Worm (Caenorhabditis elegans): ENCODE data around the gene T07D4.2.

Gene T07D4.2

DNA sequence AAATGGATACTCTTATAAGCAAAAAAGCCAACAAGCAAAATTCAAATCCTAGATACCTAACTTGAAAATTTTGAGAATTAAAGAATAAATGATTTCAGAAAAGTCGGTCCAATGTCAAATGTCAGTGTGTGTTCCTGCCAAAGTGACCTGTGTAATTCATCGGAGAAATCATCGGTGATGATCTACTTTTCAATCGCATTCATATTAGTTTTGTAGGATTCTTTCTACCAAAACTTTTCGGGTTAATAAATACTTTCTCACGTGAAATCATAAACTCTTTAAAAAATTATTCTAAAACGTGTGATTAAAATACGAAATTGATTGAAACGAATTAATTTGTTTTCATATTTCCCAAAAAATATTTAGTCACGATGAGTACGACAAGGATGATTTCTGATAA lies 34.7 kb downstream of the T07D4.2 start, which contains the start of gene F46C5.7:
Gene F46C5.7 (plus strand): TSS at position 301 of the 400 bp plus-strand sequence.
- TF ChIP-seq nhr-77 (tag; optimal IDR thresholded peaks at IDR 0.05) (no peak), mbf-1 (tag; optimal IDR thresholded peaks at IDR 0.05) (no peak), unc-39 (tag; optimal IDR thresholded peaks at IDR 0.05) (no peak), zag-1 (tag; optimal IDR thresholded peaks at IDR 0.05) (no peak), nhr-12 (tag; optimal IDR thresholded peaks at IDR 0.05) (no peak), lin-11 (tag; optimal IDR thresholded peaks at IDR 0.05) (no peak), ZK546.5 (tag; optimal IDR thresholded peaks at IDR 0.05) (no peak), mdl-1 (tag; optimal IDR thresholded peaks at IDR 0.05) (no peak), mab-5 (tag; optimal IDR thresholded peaks at IDR 0.05) (no peak), ztf-11 (tag; optimal IDR thresholded peaks at IDR 0.05) (no peak)

DNA sequence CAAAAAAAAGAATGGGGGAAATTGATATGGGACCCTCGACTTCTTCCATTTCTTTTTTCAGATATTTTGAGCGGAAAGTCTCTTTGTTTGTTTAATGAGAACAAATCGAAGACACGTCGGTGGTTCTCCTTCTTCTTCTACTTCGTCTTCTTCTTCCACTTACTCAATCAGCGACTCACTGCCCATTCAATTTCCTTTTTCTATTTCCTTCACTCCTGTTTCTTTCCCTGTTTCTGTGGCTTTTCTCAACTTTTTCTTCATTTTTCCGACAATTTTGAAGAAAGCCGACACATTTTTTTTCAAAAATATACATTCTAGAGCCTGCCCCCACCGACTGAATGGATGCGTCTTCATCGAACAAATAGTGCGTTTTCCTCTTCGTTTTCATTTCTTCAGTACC lies 37.9 kb downstream of the T07D4.2 start, which contains the start of gene F46C5.4:
Gene F46C5.4 (plus strand): TSS at position 222 of the 400 bp plus-strand sequence.
- TF ChIP-seq F13H6.1 (tag; optimal IDR thresholded peaks at IDR 0.05) = no peak
- no peak for TF ChIP-seq ceh-16 (tag; optimal IDR thresholded peaks at IDR 0.05)
- TF ChIP-seq nhr-23 (tag; optimal IDR thresholded peaks at IDR 0.05) = no peak
- no peak for TF ChIP-seq nhr-77 (tag; optimal IDR thresholded peaks at IDR 0.05)
- TF ChIP-seq egl-27 (tag; optimal IDR thresholded peaks at IDR 0.05) = no peak
- TF ChIP-seq nhr-12 (tag; optimal IDR thresholded peaks at IDR 0.05) = no peak
- TF ChIP-seq ztf-1 (GFP tag; conservative IDR thresholded peaks at IDR 0.05) = no peak
- no peak for TF ChIP-seq nhr-6 (tag; optimal IDR thresholded peaks at IDR 0.05)
- no peak for TF ChIP-seq crh-2 (tag; optimal IDR thresholded peaks at IDR 0.05)
- no peak for TF ChIP-seq sem-4 (tag; optimal IDR thresholded peaks at IDR 0.05)
- no peak for TF ChIP-seq unc-62 (GFP tag; optimal IDR thresholded peaks at IDR 0.05)
- TF ChIP-seq mab-5 (tag; optimal IDR thresholded peaks at IDR 0.05) = no peak

DNA sequence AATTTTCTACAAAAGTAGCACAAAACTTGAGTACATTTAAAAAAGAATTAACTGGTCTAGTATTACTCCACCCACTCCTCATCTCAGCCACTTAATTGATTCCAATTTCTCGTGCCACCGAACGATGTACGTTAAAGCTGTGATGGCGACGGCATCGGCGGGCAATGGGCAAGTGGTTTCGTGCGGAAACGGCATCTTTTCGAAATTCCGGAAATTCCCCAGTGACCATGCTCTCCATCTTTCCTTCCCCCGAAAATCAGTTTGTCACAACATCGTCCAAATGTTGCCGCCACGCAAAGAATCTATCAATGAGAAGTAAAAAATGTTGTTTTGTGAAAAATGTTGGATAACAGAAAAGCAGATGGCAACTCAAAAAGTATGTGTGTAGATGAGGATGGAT lies 40.8 kb downstream of the T07D4.2 start:
- TF ChIP-seq nhr-10 (tag; optimal IDR thresholded peaks at IDR 0.05) (no peak), ztf-11 (tag; optimal IDR thresholded peaks at IDR 0.05) (no peak), F13H6.1 (tag; optimal IDR thresholded peaks at IDR 0.05) (no peak), fos-1 (tag; optimal IDR thresholded peaks at IDR 0.05) (no peak), aly-2 (tag; optimal IDR thresholded peaks at IDR 0.05) (no peak), unc-39 (tag; optimal IDR thresholded peaks at IDR 0.05) (no peak)

ce11 chrII:8830917-8831316 lies 42.8 kb downstream of the T07D4.2 start:
- TF ChIP-seq blmp-1 (tag; optimal IDR thresholded peaks at IDR 0.05; ENCODE audit: insufficient read depth) = no peak
- no peak for TF ChIP-seq nhr-129 (tag; optimal IDR thresholded peaks at IDR 0.05)
- no peak for TF ChIP-seq nhr-10 (tag; optimal IDR thresholded peaks at IDR 0.05)
- no peak for TF ChIP-seq nhr-237 (tag; optimal IDR thresholded peaks at IDR 0.05)
- TF ChIP-seq snpc-4 (tag; optimal IDR thresholded peaks at IDR 0.05) = no peak
- TF ChIP-seq unc-62 (GFP tag; optimal IDR thresholded peaks at IDR 0.05) = no peak
- no peak for TF ChIP-seq ztf-11 (tag; optimal IDR thresholded peaks at IDR 0.05)
- TF ChIP-seq Y55F3AM.14 (GFP tag; optimal IDR thresholded peaks at IDR 0.05) = no peak
- no peak for TF ChIP-seq sma-3 (GFP tag; optimal IDR thresholded peaks at IDR 0.05)
- no peak for TF ChIP-seq C34F6.9 (tag; optimal IDR thresholded peaks at IDR 0.05)
- TF ChIP-seq unc-39 (tag; optimal IDR thresholded peaks at IDR 0.05) = no peak

ce11 chrII:8829189-8829588 lies 44.6 kb downstream of the T07D4.2 start, which contains the start of gene F46C5.2:
Gene F46C5.2 (minus strand): TSS chrII:8829289.
- TF ChIP-seq F13H6.1 (tag; optimal IDR thresholded peaks at IDR 0.05) (no peak), Y55F3AM.14 (GFP tag; optimal IDR thresholded peaks at IDR 0.05) (no peak)

- TF ChIP-seq egl-27 (tag; optimal IDR thresholded peaks at IDR 0.05) (no peak), ZK546.5 (tag; optimal IDR thresholded peaks at IDR 0.05) (no peak), R02D3.7 (tag; optimal IDR thresholded peaks at IDR 0.05) (no peak), fos-1 (tag; optimal IDR thresholded peaks at IDR 0.05) (no peak), sma-9 (GFP tag; optimal IDR thresholded peaks at IDR 0.05) (no peak), sma-9 (tag; optimal IDR thresholded peaks at IDR 0.05) (no peak), mbf-1 (tag; optimal IDR thresholded peaks at IDR 0.05) (no peak), skn-1 (tag; optimal IDR thresholded peaks at IDR 0.05) (no peak), ztf-11 (tag; optimal IDR thresholded peaks at IDR 0.05) (no peak), crh-2 (tag; optimal IDR thresholded peaks at IDR 0.05) (no peak), ztf-4 (tag; optimal IDR thresholded peaks at IDR 0.05) (no peak), nhr-21 (tag; optimal IDR thresholded peaks at IDR 0.05) (no peak), ama-1 (optimal IDR thresholded peaks at IDR 0.05) (no peak), nhr-10 (tag; optimal IDR thresholded peaks at IDR 0.05) (no peak), nhr-12 (tag; optimal IDR thresholded peaks at IDR 0.05) (no peak), snpc-4 (tag; optimal IDR thresholded peaks at IDR 0.05) (no peak)
These were observed 48.0 kb downstream of the T07D4.2 start, which contains the start of gene nas-25 for ce11 chrII:8825769-8826168. Gene nas-25 (plus strand): TSS chrII:8826069.
